Fruit fly (Drosophila melanogaster): ENCODE measurements around the gene Mlc-c.

DNA sequence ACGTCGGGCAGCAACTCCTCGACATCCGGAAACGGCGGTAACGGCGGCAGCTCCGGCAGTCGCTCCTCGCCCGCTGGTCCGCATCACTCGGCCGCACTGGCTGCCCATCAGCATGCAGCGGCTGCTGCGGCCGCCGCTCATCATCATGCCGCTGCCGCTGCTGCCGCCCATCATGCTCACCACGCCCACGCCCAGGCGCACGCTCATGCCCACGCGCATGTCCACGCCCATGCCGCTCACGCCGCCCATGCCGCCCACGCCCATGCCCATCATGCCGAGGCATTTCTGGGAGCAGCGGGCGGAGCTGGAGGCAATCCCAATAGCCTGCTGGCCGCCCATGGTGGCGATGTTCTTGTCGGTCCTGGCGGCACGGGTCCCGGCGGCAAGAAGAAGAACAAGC lies 16.0 kb downstream of the Mlc-c start:
- TF ChIP-seq CG8478 (optimal IDR thresholded peaks at IDR 0.05), result no peak
- no peak for TF ChIP-seq psq (optimal IDR thresholded peaks at IDR 0.05)
- no peak for TF ChIP-seq Dll (optimal IDR thresholded peaks at IDR 0.05)
- no peak for TF ChIP-seq EcR (GFP tag; optimal IDR thresholded peaks at IDR 0.05)
- no peak for TF ChIP-seq usp (GFP tag; optimal IDR thresholded peaks at IDR 0.05)

Measured in whole organism.